Fruit fly (Drosophila melanogaster) S2 (cell line): ENCODE measurements around the gene Naa40.

Experiments
- CG8478 ChIP-seq: fragments of >200 bp; optimal IDR thresholded peaks from 2 replicates; lab custom pipeline; 2018
- CTCF ChIP-seq, 2 experiments: fragments of >200 bp; optimal IDR thresholded peaks; 2 replicates each; lab custom pipeline; 2018

- TF ChIP-seq CTCF (optimal IDR thresholded peaks at IDR 0.05; lab: Kevin White, UChicago) (peak; percentile 96 to 98), CG8478 (lab: Kevin White, UChicago) (no peak)
Observed at dm6 chr3R:29716782-29717317, 7.9 kb downstream of the Naa40 start, which contains the start of gene Obp99b.
